Worm (Caenorhabditis elegans) whole organism, L4 larva: ENCODE data around the gene ZK177.12.

ENCODE experiments used
- F10B5.3 ChIP-seq: sonication (generic microtip); optimal IDR thresholded peaks from 2 replicates; lab custom pipeline; 2016; ENCODE audit warnings: mild to moderate bottlenecking, missing genetic modification characterization, missing compliant biosample characterization
- attf-4 ChIP-seq: sonication (generic microtip); optimal IDR thresholded peaks from 3 replicates; lab custom pipeline; 2017; ENCODE audit warnings: missing biosample characterization, missing genetic modification characterization
- dmd-8 ChIP-seq: fragments of 200-800 bp; sonication (Bioruptor generic); IDR thresholded peaks from 2 replicates; pipeline ENCODE4 v1.3.6; 2022; ENCODE audit warnings: missing genetic modification characterization, missing compliant biosample characterization
- mdl-1 ChIP-seq, 2 experiments: fragments of 150-350 bp in 1 of 2; sonication (generic microtip) in 1 of 2; optimal IDR thresholded peaks; 2 replicates each; lab custom pipeline; 2014 to 2017; ENCODE audit warnings: missing biosample characterization in 2 of 2, missing genetic modification characterization in 2 of 2
- nhr-76 ChIP-seq: fragments of 150-350 bp; optimal IDR thresholded peaks from 2 replicates; lab custom pipeline; 2014; ENCODE audit warnings: missing biosample characterization, missing genetic modification characterization

DNA sequence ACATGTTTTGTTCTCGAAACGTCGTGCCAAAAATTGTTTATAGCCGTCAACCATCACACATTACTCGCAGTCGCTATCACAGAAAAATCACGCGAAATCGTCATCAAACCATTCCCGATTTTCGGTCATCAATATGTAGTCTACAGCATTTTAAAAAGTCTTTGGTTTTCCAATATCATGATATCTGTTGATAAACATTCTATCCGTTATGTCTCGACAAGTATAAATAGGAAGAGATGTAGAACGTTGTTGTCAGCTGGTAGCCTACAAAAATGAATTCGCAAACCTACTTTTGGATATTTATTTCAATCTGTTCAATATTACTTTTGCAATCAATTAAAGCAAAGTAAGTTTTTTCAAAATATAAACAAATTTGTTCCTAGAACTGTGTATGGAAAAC is 25.1 kb upstream of the ZK177.12 start, which contains the start of gene F12A10.1:
- TF ChIP-seq attf-4 (tag; lab: Kevin White, UChicago) (no peak), F10B5.3 (tag; lab: Kevin White, UChicago) (no peak), nhr-76 (no peak), mdl-1 (tag; optimal IDR thresholded peaks at IDR 0.05; lab: Kevin White, UChicago) (no peak), dmd-8 (GFP tag; lab: Robert Waterston, UW) (no peak)
